Fruit fly (Drosophila melanogaster): ENCODE results near the gene Naa30B.

Gene Naa30B

dm6 chr3L:1478998-1479680 is 7.3 kb upstream of the Naa30B start:
- peak; percentile 50 for TF ChIP-seq lz (GFP tag; optimal IDR thresholded peaks at IDR 0.05)
- TF ChIP-seq CG7368 (GFP tag; optimal IDR thresholded peaks at IDR 0.05): no peak
- peak; percentile 36 for TF ChIP-seq CG10669 (GFP tag; optimal IDR thresholded peaks at IDR 0.05)
- no peak for TF ChIP-seq ss (GFP tag; optimal IDR thresholded peaks at IDR 0.05)
- peak; percentile 38 for TF ChIP-seq Ets96B (tag; optimal IDR thresholded peaks at IDR 0.05)
- peak; percentile 38 for TF ChIP-seq Smox (GFP tag; optimal IDR thresholded peaks at IDR 0.05)
- TF ChIP-seq Hr39 (GFP tag; optimal IDR thresholded peaks at IDR 0.05): peak; percentile 70
- peak; percentile 23 for TF ChIP-seq CG11762 (GFP tag; optimal IDR thresholded peaks at IDR 0.05; ENCODE audit: insufficient read depth)
- no peak for TF ChIP-seq Eip93F (GFP tag; optimal IDR thresholded peaks at IDR 0.05)
- peak; percentile 8 for TF ChIP-seq vri (GFP tag; optimal IDR thresholded peaks at IDR 0.05)
- no peak for TF ChIP-seq CG16779 (tag; optimal IDR thresholded peaks at IDR 0.05)
- TF ChIP-seq fd85E (GFP tag; optimal IDR thresholded peaks at IDR 0.05): no peak
- TF ChIP-seq topi (GFP tag; optimal IDR thresholded peaks at IDR 0.05): no peak
- TF ChIP-seq OdsH (GFP tag; optimal IDR thresholded peaks at IDR 0.05): peak; percentile 54
- TF ChIP-seq eg (GFP tag; IDR thresholded peaks at IDR 0.05): peak; percentile 54; the same call in 2 of the 3 replicates
- no peak for TF ChIP-seq CG6854 (GFP tag; optimal IDR thresholded peaks at IDR 0.05)
- TF ChIP-seq Sox15 (GFP tag; optimal IDR thresholded peaks at IDR 0.05): peak; percentile 2
- no peak for TF ChIP-seq Hr38 (GFP tag; optimal IDR thresholded peaks at IDR 0.05)
- TF ChIP-seq CG8119 (GFP tag; IDR thresholded peaks at IDR 0.05): peak; percentile 40; the same call in 1 of the 3 replicates
- TF ChIP-seq esn (GFP tag; optimal IDR thresholded peaks at IDR 0.05): peak; percentile 59
- peak in 1 of 2 experiments; percentile 18 for TF ChIP-seq salr (GFP tag; optimal IDR thresholded peaks at IDR 0.05)
- peak; percentile 42 for TF ChIP-seq Sox102F (GFP tag; optimal IDR thresholded peaks at IDR 0.05)
- no peak for TF ChIP-seq Blimp-1 (GFP tag; optimal IDR thresholded peaks at IDR 0.05)
- peak; percentile 54 for TF ChIP-seq acj6 (GFP tag; optimal IDR thresholded peaks at IDR 0.05)
- TF ChIP-seq fd59A (GFP tag; optimal IDR thresholded peaks at IDR 0.05): peak; percentile 55
- TF ChIP-seq Ets21C (GFP tag; optimal IDR thresholded peaks at IDR 0.05): peak; percentile 28
- no peak for TF ChIP-seq CG9139 (GFP tag; optimal IDR thresholded peaks at IDR 0.05)
- peak; percentile 78 for TF ChIP-seq CG6163 (GFP tag; IDR thresholded peaks at IDR 0.05)
- no peak for TF ChIP-seq fkh (GFP tag; optimal IDR thresholded peaks at IDR 0.05)
- peak; percentile 32 for TF ChIP-seq CG34406 (GFP tag; optimal IDR thresholded peaks at IDR 0.05)
- peak; percentile 25 for TF ChIP-seq spab (GFP tag; optimal IDR thresholded peaks at IDR 0.05)
- peak; percentile 37 for TF ChIP-seq Hr4 (GFP tag; optimal IDR thresholded peaks at IDR 0.05)
- TF ChIP-seq dsx (GFP tag; optimal IDR thresholded peaks at IDR 0.05; ENCODE audit: poor library complexity, severe bottlenecking): no peak
- peak; percentile 31 for TF ChIP-seq Eip75B (GFP tag; optimal IDR thresholded peaks at IDR 0.05)
- TF ChIP-seq CG6808 (GFP tag; optimal IDR thresholded peaks at IDR 0.05): peak; percentile 35
- peak; percentile 16 for TF ChIP-seq CG10631 (GFP tag; optimal IDR thresholded peaks at IDR 0.05)
- no peak for TF ChIP-seq CG4318 (GFP tag; optimal IDR thresholded peaks at IDR 0.05)
- TF ChIP-seq CG32006 (GFP tag; optimal IDR thresholded peaks at IDR 0.05): peak; percentile 36
- peak; percentile 62 for TF ChIP-seq Met (GFP tag; optimal IDR thresholded peaks at IDR 0.05)
- no peak for TF ChIP-seq CG11294 (GFP tag; IDR thresholded peaks at IDR 0.05)
- TF ChIP-seq svp (GFP tag): no peak
- TF ChIP-seq CG3919 (GFP tag; optimal IDR thresholded peaks at IDR 0.05): peak; percentile 42
- TF ChIP-seq CG1621 (tag; optimal IDR thresholded peaks at IDR 0.05): peak; percentile 62
- TF ChIP-seq Gug (GFP tag; IDR thresholded peaks at IDR 0.05): peak; percentile 36
- peak; percentile 27 for TF ChIP-seq achi (GFP tag; optimal IDR thresholded peaks at IDR 0.05)
- no peak for TF ChIP-seq Eip78C (GFP tag)
- no peak for TF ChIP-seq Lpt (GFP tag; optimal IDR thresholded peaks at IDR 0.05)
- peak; percentile 48 for TF ChIP-seq CG15336 (GFP tag; IDR thresholded peaks at IDR 0.05)
- peak; percentile 6 for TF ChIP-seq CG8319 (GFP tag; optimal IDR thresholded peaks at IDR 0.05)
- TF ChIP-seq CG6792 (GFP tag; optimal IDR thresholded peaks at IDR 0.05): peak; percentile 45
- TF ChIP-seq dac (GFP tag; optimal IDR thresholded peaks at IDR 0.05): no peak

All from whole organism, prepupa.